Worm (Caenorhabditis elegans): ENCODE results near the gene T07F10.3.

DNA sequence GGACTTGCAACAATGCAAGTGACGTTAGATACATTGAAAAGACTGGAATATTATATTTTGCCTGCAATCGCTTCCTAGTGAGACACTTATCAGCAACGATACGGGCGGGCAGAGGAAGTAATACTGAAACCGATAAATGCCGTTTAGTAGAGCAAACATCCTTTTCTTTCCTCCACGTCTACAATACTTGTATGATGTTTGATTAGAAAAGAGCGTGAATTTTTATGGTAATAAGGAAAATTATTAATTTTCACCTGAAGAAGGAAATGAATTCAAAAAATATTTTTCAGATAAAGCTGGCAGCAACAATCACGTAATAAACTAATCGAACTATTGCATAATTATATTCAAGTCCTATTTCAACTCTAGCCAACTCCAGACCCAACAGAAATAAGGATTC is 15.1 kb downstream of the T07F10.3 start, which contains the start of gene C44H9.7:
- TF ChIP-seq ama-1 (optimal IDR thresholded peaks at IDR 0.05) (no peak), tbx-37 (GFP tag; conservative IDR thresholded peaks at IDR 0.05) (no peak), hmbx-1 (tag; optimal IDR thresholded peaks at IDR 0.05) (no peak), hmg-4 (GFP tag; optimal IDR thresholded peaks at IDR 0.05) (no peak), B0310.2 (tag; optimal IDR thresholded peaks at IDR 0.05) (no peak), scrt-1 (GFP tag; IDR thresholded peaks at IDR 0.05) (no peak), ceh-13 (GFP tag; optimal IDR thresholded peaks at IDR 0.05) (no peak), ets-7 (tag; optimal IDR thresholded peaks at IDR 0.05) (no peak), flt-1 (GFP tag; IDR thresholded peaks at IDR 0.05) (no peak), aly-1 (tag; optimal IDR thresholded peaks at IDR 0.05) (no peak)
